Fruit fly (Drosophila melanogaster) whole organism, embryonic: ENCODE data around the gene CG6066.

Source experiments
- Abd-B ChIP-seq: fragments of 200-800 bp; sonication (Bioruptor generic); optimal IDR thresholded peaks from 2 replicates; lab custom pipeline; 2018; ENCODE audit warnings: missing biosample characterization, mild to moderate bottlenecking, missing genetic modification characterization, moderate library complexity
- Blimp-1 ChIP-seq: fragments of 200-800 bp; sonication (Bioruptor generic); optimal IDR thresholded peaks from 3 replicates; lab custom pipeline; 2018; ENCODE audit warnings: missing biosample characterization, missing genetic modification characterization, mild to moderate bottlenecking, moderate library complexity, missing genetic modification reagents
- CG10321 ChIP-seq: fragments of 200-800 bp; sonication (Bioruptor generic); IDR thresholded peaks from 2 replicates; pipeline ENCODE4 v1.3.6; 2022; ENCODE audit warnings: missing biosample characterization, missing genetic modification characterization
- CG10959 ChIP-seq: fragments of 200-800 bp; sonication (Bioruptor generic); IDR thresholded peaks from 2 replicates; pipeline ENCODE4 v1.3.6; 2022; ENCODE audit warnings: missing biosample characterization, missing genetic modification characterization
- CG12219 ChIP-seq: fragments of 200-800 bp; sonication (Bioruptor generic); optimal IDR thresholded peaks from 3 replicates; lab custom pipeline; 2018; ENCODE audit warnings: missing biosample characterization, mild to moderate bottlenecking, missing genetic modification characterization
- CG12769 ChIP-seq: fragments of 200-800 bp; sonication (Bioruptor generic); optimal IDR thresholded peaks from 2 replicates; lab custom pipeline; 2019; ENCODE audit warnings: missing biosample characterization, mild to moderate bottlenecking, missing genetic modification characterization, moderate library complexity
- CG13287 ChIP-seq: fragments of 200-800 bp; sonication (Bioruptor generic); IDR thresholded peaks from 2 replicates; pipeline ENCODE4 v1.3.6; 2022; ENCODE audit warnings: missing biosample characterization, missing genetic modification characterization; ENCODE audit not compliant: partially characterized antibody
- CG1647 ChIP-seq: fragments of 200-800 bp; sonication (Bioruptor generic); optimal IDR thresholded peaks from 3 replicates; lab custom pipeline; 2016; ENCODE audit warnings: missing biosample characterization, missing genetic modification characterization
- CG16779 ChIP-seq: fragments of 200-800 bp; sonication (Bioruptor generic); IDR thresholded peaks from 2 replicates; pipeline ENCODE4 v1.3.6; 2022; ENCODE audit warnings: missing biosample characterization, missing genetic modification characterization
- CG17359 ChIP-seq: fragments of 200-800 bp; sonication (Bioruptor generic); optimal IDR thresholded peaks from 3 replicates; lab custom pipeline; 2018; ENCODE audit warnings: missing biosample characterization, mild to moderate bottlenecking, missing genetic modification characterization, moderate library complexity
- CG17612 ChIP-seq: fragments of 200-800 bp; sonication (Bioruptor generic); IDR thresholded peaks from 2 replicates; pipeline ENCODE4 v1.3.6; 2022; ENCODE audit warnings: missing biosample characterization, missing genetic modification characterization
- CG2120 ChIP-seq: fragments of 200-800 bp; sonication (Bioruptor generic); optimal IDR thresholded peaks from 3 replicates; lab custom pipeline; 2016; ENCODE audit warnings: missing biosample characterization, missing genetic modification characterization
- CG33557 ChIP-seq: fragments of 200-800 bp; sonication (Bioruptor generic); optimal IDR thresholded peaks from 2 replicates; lab custom pipeline; 2019; ENCODE audit warnings: missing biosample characterization, mild to moderate bottlenecking, missing genetic modification characterization, moderate library complexity
- CG34422 ChIP-seq: fragments of 200-800 bp; sonication (Bioruptor generic); IDR thresholded peaks from 3 replicates; pipeline ENCODE4 v1.3.6; 2022; ENCODE audit warnings: missing biosample characterization, missing genetic modification characterization
- CG4707 ChIP-seq: fragments of 200-800 bp; sonication (Bioruptor generic); optimal IDR thresholded peaks from 2 replicates; lab custom pipeline; 2018; ENCODE audit warnings: missing biosample characterization, mild to moderate bottlenecking, missing genetic modification characterization, moderate library complexity
- CG6254 ChIP-seq: fragments of 200-800 bp; sonication (Bioruptor generic); optimal IDR thresholded peaks from 3 replicates; lab custom pipeline; 2017; ENCODE audit warnings: mild to moderate bottlenecking, missing biosample characterization, missing genetic modification reagents, missing genetic modification characterization
- CG6272 ChIP-seq: fragments of 200-800 bp; sonication (Bioruptor generic); IDR thresholded peaks from 2 replicates; pipeline ENCODE4 v1.3.6; 2022; ENCODE audit warnings: missing biosample characterization, missing genetic modification characterization
- CG6854 ChIP-seq: fragments of 200-800 bp; sonication (Bioruptor generic); optimal IDR thresholded peaks from 3 replicates; lab custom pipeline; 2017; ENCODE audit warnings: missing biosample characterization, mild to moderate bottlenecking, missing genetic modification characterization
- CG7556 ChIP-seq: fragments of 200-800 bp; sonication (Bioruptor generic); optimal IDR thresholded peaks from 2 replicates; lab custom pipeline; 2017; ENCODE audit warnings: missing biosample characterization, mild to moderate bottlenecking, missing genetic modification characterization
- CG9876 ChIP-seq: fragments of 200-800 bp; sonication (Bioruptor generic); optimal IDR thresholded peaks from 2 replicates; lab custom pipeline; 2016; ENCODE audit warnings: missing biosample characterization, missing genetic modification characterization
- CHES-1-like ChIP-seq: fragments of 200-800 bp; sonication (Bioruptor generic); optimal IDR thresholded peaks from 2 replicates; lab custom pipeline; 2016; ENCODE audit warnings: missing biosample characterization, missing genetic modification characterization
- Dref ChIP-seq: fragments of 200-800 bp; sonication (Bioruptor generic); IDR thresholded peaks from 2 replicates; pipeline ENCODE4 v1.3.6; 2022; ENCODE audit warnings: missing biosample characterization, missing genetic modification characterization
- GATAe ChIP-seq: fragments of 200-800 bp; sonication (Bioruptor generic); conservative IDR thresholded peaks from 2 replicates; pipeline ENCODE4 v1.3.6; 2022; ENCODE audit warnings: missing biosample characterization, missing genetic modification characterization
- H2.0 ChIP-seq: fragments of 200-800 bp; sonication (Bioruptor generic); IDR thresholded peaks from 2 replicates; pipeline ENCODE4 v1.3.6; 2022; ENCODE audit warnings: missing biosample characterization, missing genetic modification characterization
- HLH3B ChIP-seq: fragments of 200-800 bp; sonication (Bioruptor generic); IDR thresholded peaks from 2 replicates; pipeline ENCODE4 v1.3.6; 2022; ENCODE audit warnings: missing biosample characterization, missing genetic modification characterization
- HLHmδ ChIP-seq: fragments of 200-800 bp; sonication (Bioruptor generic); optimal IDR thresholded peaks from 2 replicates; lab custom pipeline; 2018; ENCODE audit warnings: missing biosample characterization, mild to moderate bottlenecking, missing genetic modification characterization, moderate library complexity
- NFAT ChIP-seq: fragments of 200-800 bp; sonication (Bioruptor generic); IDR thresholded peaks from 2 replicates; pipeline ENCODE4 v1.3.6; 2022; ENCODE audit warnings: missing biosample characterization, missing genetic modification characterization
- Pdp1 ChIP-seq, 2 experiments: fragments of 200-800 bp; sonication (Bioruptor generic); optimal IDR thresholded peaks; 3 replicates each; lab custom pipeline; 2016; ENCODE audit warnings: missing biosample characterization in 2 of 2, missing genetic modification characterization in 2 of 2, mild to moderate bottlenecking in 1 of 2, moderate library complexity in 1 of 2
- Taf1 ChIP-seq: fragments of 200-800 bp; sonication (Bioruptor generic); IDR thresholded peaks from 2 replicates; pipeline ENCODE4 v1.3.6; 2022; ENCODE audit warnings: missing biosample characterization, missing genetic modification characterization
- YL-1 ChIP-seq: fragments of 200-800 bp; sonication (Bioruptor generic); optimal IDR thresholded peaks from 3 replicates; lab custom pipeline; 2017; ENCODE audit warnings: missing biosample characterization, mild to moderate bottlenecking, missing genetic modification characterization
- bab2 ChIP-seq: fragments of 200-800 bp; sonication (Bioruptor generic); optimal IDR thresholded peaks from 2 replicates; lab custom pipeline; 2016; ENCODE audit warnings: missing biosample characterization, missing genetic modification characterization
- btn ChIP-seq: fragments of 200-800 bp; sonication (Bioruptor generic); optimal IDR thresholded peaks from 2 replicates; lab custom pipeline; 2016; ENCODE audit warnings: missing biosample characterization, missing genetic modification characterization
- chinmo ChIP-seq: fragments of 200-800 bp; sonication (Bioruptor generic); IDR thresholded peaks from 4 replicates; pipeline ENCODE4 v1.3.6; 2022; ENCODE audit warnings: missing biosample characterization, missing genetic modification characterization; ENCODE audit not compliant: partially characterized antibody
- chn ChIP-seq: fragments of 200-800 bp; sonication (Bioruptor generic); optimal IDR thresholded peaks from 2 replicates; lab custom pipeline; 2016; ENCODE audit warnings: missing biosample characterization, missing genetic modification characterization
- exex ChIP-seq: fragments of 200-800 bp; sonication (Bioruptor generic); optimal IDR thresholded peaks from 4 replicates; lab custom pipeline; 2018; ENCODE audit warnings: missing biosample characterization, mild to moderate bottlenecking, missing genetic modification characterization, moderate library complexity
- gcm ChIP-seq: fragments of 200-800 bp; sonication (Bioruptor generic); optimal IDR thresholded peaks from 2 replicates; lab custom pipeline; 2019; ENCODE audit warnings: missing biosample characterization, mild to moderate bottlenecking, missing genetic modification characterization, moderate library complexity
- gcm2 ChIP-seq: fragments of 200-800 bp; sonication (Bioruptor generic); optimal IDR thresholded peaks from 2 replicates; lab custom pipeline; 2016; ENCODE audit warnings: missing biosample characterization, missing genetic modification characterization
- grn ChIP-seq: fragments of 200-800 bp; sonication (Bioruptor generic); optimal IDR thresholded peaks from 3 replicates; lab custom pipeline; 2017; ENCODE audit warnings: missing biosample characterization, missing genetic modification characterization
- lab ChIP-seq: fragments of 200-800 bp; sonication (Bioruptor generic); optimal IDR thresholded peaks from 3 replicates; lab custom pipeline; 2017; ENCODE audit warnings: missing biosample characterization, missing genetic modification characterization, mild to moderate bottlenecking, moderate library complexity, missing genetic modification reagents
- nmo ChIP-seq: fragments of 200-800 bp; sonication (Bioruptor generic); optimal IDR thresholded peaks from 2 replicates; lab custom pipeline; 2018; ENCODE audit warnings: missing biosample characterization, mild to moderate bottlenecking, missing genetic modification characterization, moderate library complexity
- pan ChIP-seq, 4 experiments: fragments of >200 bp in 3 of 4; fragments of 200-800 bp in 1 of 4; sonication (Bioruptor generic) in 1 of 4; optimal IDR thresholded peaks in 3 of 4; IDR thresholded peaks in 1 of 4; 2 replicates each; pipeline versions ENCODE4 v1.3.6 to Lab custom; 2017 to 2022; ENCODE audit warnings: missing biosample characterization in 2 of 4, missing genetic modification characterization in 2 of 4, mixed read lengths in 1 of 4
- pzg ChIP-seq: fragments of 200-800 bp; sonication (Bioruptor generic); optimal IDR thresholded peaks from 3 replicates; lab custom pipeline; 2018; ENCODE audit warnings: missing biosample characterization, mild to moderate bottlenecking, missing genetic modification characterization, moderate library complexity
- run ChIP-seq: fragments of 200-800 bp; sonication (Bioruptor generic); optimal IDR thresholded peaks from 3 replicates; lab custom pipeline; 2018; ENCODE audit warnings: missing biosample characterization, mild to moderate bottlenecking, missing genetic modification characterization
- salm ChIP-seq: fragments of 200-800 bp; sonication (Bioruptor generic); optimal IDR thresholded peaks from 2 replicates; lab custom pipeline; 2018; ENCODE audit warnings: missing biosample characterization, mild to moderate bottlenecking, missing genetic modification characterization
- trem ChIP-seq: fragments of 200-800 bp; optimal IDR thresholded peaks from 3 replicates; lab custom pipeline; 2019; ENCODE audit warnings: missing biosample characterization, mild to moderate bottlenecking, missing genetic modification characterization, moderate library complexity
- unpg ChIP-seq: fragments of 200-800 bp; sonication (Bioruptor generic); optimal IDR thresholded peaks from 3 replicates; lab custom pipeline; 2018; ENCODE audit warnings: missing biosample characterization, mild to moderate bottlenecking, missing genetic modification characterization, moderate library complexity

Gene CG6066

DNA sequence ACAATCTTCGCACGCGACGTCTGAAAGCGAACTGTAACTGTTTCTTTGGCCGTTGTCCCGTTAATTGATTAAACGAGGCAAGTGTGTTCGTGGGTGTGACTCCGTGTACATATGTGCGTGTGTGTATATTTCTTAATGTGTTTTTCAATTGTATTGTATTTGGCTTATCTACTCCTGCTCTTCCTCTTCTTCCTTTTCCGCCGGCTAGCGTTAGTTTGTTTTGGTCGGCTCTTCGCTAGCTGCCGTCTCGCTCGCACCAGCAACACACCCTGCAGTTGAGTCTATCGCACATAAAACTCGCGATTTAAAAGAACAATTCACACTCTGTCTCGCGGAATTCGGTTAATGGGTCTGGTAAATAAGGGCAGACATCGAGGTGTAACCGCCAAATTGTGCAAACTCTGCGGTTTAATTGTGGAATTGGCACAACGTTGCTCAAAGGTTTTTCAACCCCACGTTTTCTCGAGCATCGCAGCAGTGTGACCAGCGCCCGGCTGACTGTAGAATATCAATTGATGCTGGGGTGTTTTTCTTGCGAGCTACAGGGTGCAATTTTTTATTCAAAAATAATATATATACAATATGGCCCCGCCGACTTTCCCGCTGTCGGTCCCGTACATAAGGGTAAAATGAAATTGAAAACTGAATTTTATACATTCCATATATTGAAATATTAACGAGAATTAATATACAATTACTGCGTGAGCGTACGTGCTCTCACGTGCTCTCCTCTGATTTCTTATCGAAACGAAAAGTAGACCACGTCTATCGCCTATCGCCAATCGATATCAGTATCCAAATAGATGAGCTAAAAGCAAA lies 4.5 kb downstream of the CG6066 start, which contains the start of the genes gb and CG5815 (continued):
- TF ChIP-seq YL-1 (GFP tag; lab: Kevin White, UChicago) (peak; percentile 93), CHES-1-like (peak; percentile 47), bab2 (GFP tag; lab: Kevin White, UChicago) (peak; percentile 85), CG12219 (GFP tag; lab: Kevin White, UChicago) (peak; percentile 61), CG1647 (GFP tag; lab: Kevin White, UChicago) (peak; percentile 91), Taf1 (GFP tag; lab: Robert Waterston, UW) (peak; percentile 82), CG7556 (GFP tag; lab: Kevin White, UChicago) (peak; percentile 86), NFAT (GFP tag; lab: Robert Waterston, UW) (peak; percentile 90), Dref (GFP tag; lab: Robert Waterston, UW) (peak; percentile 85), gcm2 (peak; percentile 71), CG6254 (GFP tag; lab: Kevin White, UChicago) (peak; percentile 92), CG12769 (no peak), HLHmδ (GFP tag; lab: Kevin White, UChicago) (no peak), CG9876 (GFP tag; lab: Kevin White, UChicago) (peak; percentile 23), CG17612 (peak; percentile 63; the same call in 1 of the 2 replicates), HLH3B (GFP tag; lab: Robert Waterston, UW) (peak; percentile 86), Blimp-1 (GFP tag; lab: Kevin White, UChicago) (peak; percentile 83), CG4707 (GFP tag; lab: Kevin White, UChicago) (peak; percentile 13), CG16779 (GFP tag; lab: Robert Waterston, UW) (peak; percentile 76), run (tag; lab: Kevin White, UChicago) (peak; percentile 60), trem (tag; lab: Kevin White, UChicago) (peak; percentile 87), CG10959 (peak; percentile 79)

DNA sequence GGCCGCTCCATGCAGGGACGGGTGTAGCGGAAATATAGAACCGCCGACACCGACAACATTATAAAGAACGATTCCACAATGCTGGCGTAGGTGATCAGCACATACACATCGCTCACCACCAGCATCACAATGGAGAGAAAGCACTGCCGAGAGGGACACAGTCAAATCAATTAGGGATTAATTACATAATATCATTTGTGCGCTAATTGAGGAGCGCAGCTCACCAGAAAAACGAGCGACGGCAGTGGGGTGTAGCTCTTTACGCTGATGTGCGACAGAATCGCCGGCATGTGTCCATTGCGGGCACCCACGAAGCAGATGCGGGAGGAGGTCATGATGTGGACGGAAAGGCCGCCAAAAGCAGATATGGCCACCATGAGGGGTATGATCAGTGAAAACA lies 7.0 kb downstream of the CG6066 start:
- TF ChIP-seq chn (GFP tag; lab: Kevin White, UChicago) (no peak), CG10321 (GFP tag; lab: Robert Waterston, UW) (no peak), nmo (GFP tag; lab: Kevin White, UChicago) (no peak), Pdp1 (GFP tag; optimal IDR thresholded peaks at IDR 0.05; lab: Kevin White, UChicago) (peak in 1 of 2 experiments; percentile 51), gcm (GFP tag; lab: Kevin White, UChicago) (peak; percentile 74), CG13287 (GFP tag; lab: Robert Waterston, UW) (no peak)

DNA sequence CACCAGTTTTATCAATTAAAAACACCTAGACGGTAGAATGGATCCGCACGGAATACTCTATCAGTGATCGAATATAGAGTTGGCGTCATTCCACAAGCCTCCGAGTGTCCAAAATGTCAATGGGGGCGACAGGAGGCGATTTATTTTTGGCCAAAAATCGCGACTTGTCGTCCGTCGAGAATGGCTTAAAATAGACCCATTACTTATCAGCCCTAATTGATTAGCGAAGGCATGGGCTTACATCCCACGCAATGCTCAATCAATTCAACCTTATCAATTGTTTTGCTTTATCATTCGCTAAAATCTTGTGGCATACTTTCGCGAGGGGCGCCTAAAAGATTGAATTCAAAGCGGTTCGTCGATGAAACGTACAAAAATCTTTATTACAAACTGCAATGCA lies 8.4 kb downstream of the CG6066 start:
- TF ChIP-seq Abd-B (GFP tag; lab: Kevin White, UChicago) = no peak
- no peak for TF ChIP-seq H2.0
- TF ChIP-seq pzg (GFP tag; lab: Kevin White, UChicago) = no peak
- no peak for TF ChIP-seq CG6272 (GFP tag; lab: Robert Waterston, UW)
- TF ChIP-seq CG34422 = no peak
- no peak for TF ChIP-seq salm
- no peak for TF ChIP-seq CG2120 (GFP tag; lab: Kevin White, UChicago)
- peak; percentile 31 for TF ChIP-seq exex
- TF ChIP-seq grn (GFP tag; lab: Kevin White, UChicago) = peak; percentile 80
- TF ChIP-seq GATAe (GFP tag; lab: Robert Waterston, UW) = 0 out of 2 replicates have a peak, but pooled peaks have one; percentile 25
- no peak for TF ChIP-seq unpg (GFP tag; lab: Kevin White, UChicago)
- no peak for TF ChIP-seq pan (optimal IDR thresholded peaks at IDR 0.05; lab: Kevin White, UChicago)
- TF ChIP-seq pan (GFP tag; optimal IDR thresholded peaks at IDR 0.05 in 1 of 2, IDR thresholded peaks at IDR 0.05 in 1 of 2) = no peak
- no peak for TF ChIP-seq CG33557 (GFP tag; lab: Kevin White, UChicago)
- no peak for TF ChIP-seq CG6854 (GFP tag; lab: Kevin White, UChicago)
- no peak for TF ChIP-seq CG17359
- TF ChIP-seq chinmo (GFP tag; lab: Robert Waterston, UW) = 0 out of 4 replicates have a peak, but pooled peaks have one; percentile 41
- no peak for TF ChIP-seq btn
- TF ChIP-seq lab = peak; percentile 60
